Worm (Caenorhabditis elegans): Measurements from ENCODE around the gene cyp-33C1.

DNA sequence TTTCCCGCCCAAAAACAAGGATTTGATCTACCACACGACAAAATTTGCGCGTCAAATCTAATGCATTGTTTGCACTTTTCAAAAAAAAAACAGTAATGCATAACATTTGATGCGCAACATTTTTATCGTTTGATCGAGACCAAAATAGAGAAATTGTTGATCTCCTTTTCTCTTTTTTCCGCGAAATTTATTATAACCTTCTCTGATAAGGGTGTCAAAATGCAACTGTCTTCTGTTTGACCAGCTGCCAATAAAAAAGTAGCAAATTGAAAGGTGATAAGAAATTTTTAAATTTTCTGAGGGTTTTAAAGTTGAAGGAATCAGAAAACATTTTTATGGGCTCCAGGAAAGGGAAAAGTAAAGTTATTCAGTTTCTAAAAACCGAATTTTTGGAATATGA lies 42.3 kb upstream of the cyp-33C1 start:
- TF ChIP-seq lsy-2 (tag; optimal IDR thresholded peaks at IDR 0.05) (no peak), snpc-4 (tag; optimal IDR thresholded peaks at IDR 0.05) (no peak), lin-13 (tag; optimal IDR thresholded peaks at IDR 0.05) (no peak), zip-8 (tag; optimal IDR thresholded peaks at IDR 0.05) (no peak), mep-1 (tag; optimal IDR thresholded peaks at IDR 0.05) (no peak), elt-1 (tag; optimal IDR thresholded peaks at IDR 0.05; ENCODE audit: borderline replicate concordance, insufficient read depth) (no peak), pha-4 (tag; optimal IDR thresholded peaks at IDR 0.05) (no peak), lin-32 (GFP tag; optimal IDR thresholded peaks at IDR 0.05) (no peak), ces-1 (GFP tag; optimal IDR thresholded peaks at IDR 0.05) (no peak)
